Worm (Caenorhabditis elegans): ENCODE measurements around the gene W09G12.7.
"Not testable (repeated sequence)": the region's sequence is repeated elsewhere in the genome, so short reads cannot be mapped to it uniquely, and the experiment has no call there.

- TF ChIP-seq W03F9.2, him-1, dao-5 (tag; optimal IDR thresholded peaks at IDR 0.05): not testable (repeated sequence)
Observed at ce11 chrIV:1187502-1187901, 41.4 kb upstream of the W09G12.7 start, which contains the start of gene mdt-20.

All from whole organism, L4/young adult.